Worm (Caenorhabditis elegans): ENCODE measurements around the gene F08C6.18.

ce11 chrX:7550452-7550851 lies 23.0 kb downstream of the F08C6.18 start:
- TF ChIP-seq mep-1 (tag; optimal IDR thresholded peaks at IDR 0.05) (no peak), unc-130 (tag; optimal IDR thresholded peaks at IDR 0.05) (no peak), unc-62 (GFP tag; optimal IDR thresholded peaks at IDR 0.05) (no peak), ama-1 (optimal IDR thresholded peaks at IDR 0.05) (no peak), pax-3 (tag; optimal IDR thresholded peaks at IDR 0.05) (no peak), nhr-77 (tag; optimal IDR thresholded peaks at IDR 0.05) (no peak), jun-1 (tag; optimal IDR thresholded peaks at IDR 0.05) (no peak), nhr-11 (tag; optimal IDR thresholded peaks at IDR 0.05) (no peak), aha-1 (tag; optimal IDR thresholded peaks at IDR 0.05) (no peak), ztf-11 (tag; optimal IDR thresholded peaks at IDR 0.05) (no peak), grh-1 (GFP tag; IDR thresholded peaks at IDR 0.05) (no peak), pqm-1 (tag; optimal IDR thresholded peaks at IDR 0.05) (no peak), nhr-237 (tag; optimal IDR thresholded peaks at IDR 0.05) (no peak)
